Fruit fly (Drosophila melanogaster): Measurements from ENCODE around the gene Fad2.

- TF ChIP-seq Ssrp (tag; optimal IDR thresholded peaks at IDR 0.05) (no peak), ERR (GFP tag; optimal IDR thresholded peaks at IDR 0.05) (no peak), Kr (GFP tag; optimal IDR thresholded peaks at IDR 0.05) (no peak), CG17612 (GFP tag; IDR thresholded peaks at IDR 0.05) (no peak), Lpt (GFP tag; optimal IDR thresholded peaks at IDR 0.05) (no peak), fd3F (GFP tag; optimal IDR thresholded peaks at IDR 0.05) (no peak), CG14667 (GFP tag; IDR thresholded peaks at IDR 0.05) (no peak), PHDP (tag; optimal IDR thresholded peaks at IDR 0.05) (no peak), CG10147 (GFP tag; optimal IDR thresholded peaks at IDR 0.05) (no peak), Camta (GFP tag; optimal IDR thresholded peaks at IDR 0.05) (no peak), pros (GFP tag; optimal IDR thresholded peaks at IDR 0.05) (no peak)
These were observed 18.4 kb upstream of the Fad2 start for dm6 chr3L:11004739-11005476.
